Worm (Caenorhabditis elegans) whole organism, young adult: ENCODE data around the gene olrn-1.

Experiments used
- F39B2.1 ChIP-seq: fragments of 200-800 bp; sonication (Bioruptor generic); IDR thresholded peaks from 2 replicates; pipeline ENCODE4 v1.3.6; 2022; ENCODE audit warnings: missing genetic modification reagents, missing genetic modification characterization, missing compliant biosample characterization
- K11D2.4 ChIP-seq: fragments of 200-800 bp; sonication (Bioruptor generic); IDR thresholded peaks from 2 replicates; pipeline ENCODE4 v1.3.6; 2022; ENCODE audit warnings: missing genetic modification reagents, missing genetic modification characterization, missing compliant biosample characterization
- K12H6.12 ChIP-seq: fragments of 200-800 bp; sonication (Bioruptor generic); optimal IDR thresholded peaks from 2 replicates; lab custom pipeline; 2018; ENCODE audit warnings: mild to moderate bottlenecking, missing genetic modification characterization, missing compliant biosample characterization
- Y56A3A.18 ChIP-seq: fragments of 200-800 bp; sonication (Bioruptor generic); IDR thresholded peaks from 2 replicates; pipeline ENCODE4 v1.3.6; 2022; ENCODE audit warnings: missing genetic modification reagents, missing genetic modification characterization, missing compliant biosample characterization
- athp-1 ChIP-seq: sonication (generic microtip); optimal IDR thresholded peaks from 2 replicates; lab custom pipeline; 2017; ENCODE audit warnings: mild to moderate bottlenecking, missing genetic modification characterization, missing compliant biosample characterization
- attf-5 ChIP-seq: fragments of 200-800 bp; sonication (Bioruptor generic); optimal IDR thresholded peaks from 2 replicates; lab custom pipeline; 2018; ENCODE audit warnings: mild to moderate bottlenecking, missing genetic modification characterization, missing compliant biosample characterization
- bed-1 ChIP-seq: fragments of 200-800 bp; sonication (Bioruptor generic); IDR thresholded peaks from 2 replicates; pipeline ENCODE4 v1.3.6; 2022; ENCODE audit warnings: missing genetic modification reagents, missing genetic modification characterization, missing compliant biosample characterization
- cebp-2 ChIP-seq: fragments of 200-800 bp; sonication (Bioruptor generic); IDR thresholded peaks from 2 replicates; pipeline ENCODE4 v1.3.6; 2022; ENCODE audit warnings: missing genetic modification characterization, missing compliant biosample characterization
- dpff-1 ChIP-seq: sonication (generic microtip); optimal IDR thresholded peaks from 2 replicates; lab custom pipeline; 2017; ENCODE audit warnings: mild to moderate bottlenecking, missing genetic modification characterization, missing compliant biosample characterization
- ekl-4 ChIP-seq: fragments of 200-800 bp; sonication (Bioruptor generic); IDR thresholded peaks from 2 replicates; pipeline ENCODE4 v1.3.6; 2022; ENCODE audit warnings: missing genetic modification reagents, missing genetic modification characterization, missing compliant biosample characterization
- let-607 ChIP-seq, 2 experiments: fragments of 200-800 bp in 1 of 2; sonication (Bioruptor generic) in 1 of 2; sonication (generic microtip) in 1 of 2; optimal IDR thresholded peaks; 2 replicates each; lab custom pipeline; 2016 to 2018; ENCODE audit warnings: mild to moderate bottlenecking in 2 of 2, missing compliant biosample characterization in 2 of 2, missing genetic modification characterization in 2 of 2, moderate library complexity in 2 of 2, missing genotype in 1 of 2
- lin-26 ChIP-seq: fragments of 200-800 bp; sonication (Bioruptor generic); IDR thresholded peaks from 2 replicates; pipeline ENCODE4 v1.3.6; 2022; ENCODE audit warnings: missing genetic modification reagents, missing genetic modification characterization, missing compliant biosample characterization
- lin-35 ChIP-seq, 3 experiments: fragments of 150-350 bp in 2 of 3; sonication (generic microtip) in 1 of 3; optimal IDR thresholded peaks; 2 replicates each; lab custom pipeline; 2014 to 2018; ENCODE audit warnings: missing biosample characterization in 3 of 3, missing genetic modification characterization in 3 of 3, missing genetic modification reagents in 3 of 3
- lin-40 ChIP-seq: sonication (generic microtip); optimal IDR thresholded peaks from 2 replicates; lab custom pipeline; 2016; ENCODE audit warnings: missing genetic modification characterization, mild to moderate bottlenecking, missing compliant biosample characterization, missing genotype, missing genetic modification reagents
- lin-54 ChIP-seq: fragments of 200-800 bp; sonication (Bioruptor generic); optimal IDR thresholded peaks from 2 replicates; lab custom pipeline; 2018; ENCODE audit warnings: mild to moderate bottlenecking, missing genetic modification characterization, missing compliant biosample characterization
- madf-3 ChIP-seq: fragments of 200-800 bp; sonication (Bioruptor generic); IDR thresholded peaks from 2 replicates; pipeline ENCODE4 v1.3.6; 2022; ENCODE audit warnings: missing genetic modification reagents, missing genetic modification characterization, missing compliant biosample characterization
- madf-8 ChIP-seq: fragments of 200-800 bp; sonication (Bioruptor generic); conservative IDR thresholded peaks from 2 replicates; pipeline ENCODE4 v1.3.6; 2022; ENCODE audit warnings: missing genetic modification reagents, missing genetic modification characterization, missing compliant biosample characterization
- mes-4 ChIP-seq: sonication (generic microtip); optimal IDR thresholded peaks from 2 replicates; lab custom pipeline; 2016; ENCODE audit warnings: missing genotype, missing genetic modification characterization, missing compliant biosample characterization
- pha-4 ChIP-seq: fragments of 150-350 bp; sonication (generic microtip); optimal IDR thresholded peaks from 2 replicates; lab custom pipeline; 2014; ENCODE audit warnings: missing biosample characterization, missing genetic modification reagents, missing genetic modification characterization
- rpc-1 ChIP-seq, 2 experiments: fragments of 150-350 bp in 1 of 2; sonication (generic microtip) in 1 of 2; optimal IDR thresholded peaks; 2 replicates each; lab custom pipeline; 2014 to 2018; ENCODE audit warnings: missing biosample characterization in 1 of 2, missing genetic modification characterization in 1 of 2, missing genetic modification reagents in 1 of 2, missing genotype in 1 of 2
- sdz-38 ChIP-seq: sonication (generic microtip); optimal IDR thresholded peaks from 2 replicates; lab custom pipeline; 2016; ENCODE audit warnings: missing genotype, missing genetic modification characterization, missing compliant biosample characterization
- snpc-3.4 ChIP-seq: sonication (generic microtip); optimal IDR thresholded peaks from 2 replicates; lab custom pipeline; 2017; ENCODE audit warnings: missing genetic modification characterization, mild to moderate bottlenecking, missing compliant biosample characterization, antibody characterized with exemption, moderate library complexity, missing genotype, missing genetic modification reagents
- snpc-4 ChIP-seq, 5 experiments: fragments of 150-350 bp in 1 of 5; sonication (generic microtip) in 4 of 5; optimal IDR thresholded peaks; 2 replicates each; lab custom pipeline; 2014 to 2018; ENCODE audit warnings: missing genetic modification characterization in 5 of 5, missing biosample characterization in 3 of 5, antibody characterized with exemption in 2 of 5, mild to moderate bottlenecking in 2 of 5, missing compliant biosample characterization in 2 of 5, missing genotype in 2 of 5, moderate library complexity in 2 of 5, missing genetic modification reagents in 1 of 5
- somi-1 ChIP-seq: fragments of 200-800 bp; sonication (Bioruptor generic); optimal IDR thresholded peaks from 2 replicates; lab custom pipeline; 2018; ENCODE audit warnings: mild to moderate bottlenecking, missing genetic modification characterization, missing compliant biosample characterization
- tbx-9 ChIP-seq: sonication (generic microtip); optimal IDR thresholded peaks from 2 replicates; lab custom pipeline; 2016; ENCODE audit warnings: borderline replicate concordance, missing genetic modification characterization, inconsistent platforms, missing compliant biosample characterization
- zfh-2 ChIP-seq: fragments of 200-800 bp; sonication (Bioruptor generic); conservative IDR thresholded peaks from 2 replicates; pipeline ENCODE4 v1.3.6; 2022; ENCODE audit warnings: missing genetic modification reagents, missing genetic modification characterization, missing compliant biosample characterization
- ztf-18 ChIP-seq: sonication (generic microtip); optimal IDR thresholded peaks from 2 replicates; lab custom pipeline; 2016; ENCODE audit warnings: missing genotype, mild to moderate bottlenecking, missing genetic modification characterization, missing compliant biosample characterization
- ztf-25 ChIP-seq: fragments of 200-800 bp; sonication (Bioruptor generic); IDR thresholded peaks from 2 replicates; pipeline ENCODE4 v1.3.6; 2022; ENCODE audit warnings: missing genetic modification reagents, missing genetic modification characterization, missing compliant biosample characterization

The olrn-1 gene

ce11 chrX:15555529-15555928 lies 18.1 kb downstream of the olrn-1 start:
- no peak for TF ChIP-seq let-607 (tag; optimal IDR thresholded peaks at IDR 0.05; lab: Kevin White, UChicago)

ce11 chrX:15557849-15558248 lies 20.4 kb downstream of the olrn-1 start, which contains the start of gene lron-3:
TSS of gene lron-3 (minus strand) at chrX:15557949.
- TF ChIP-seq F39B2.1 (GFP tag; lab: Robert Waterston, UW) (no peak), lin-54 (no peak), pha-4 (tag; lab: Kevin White, UChicago) (no peak), cebp-2 (no peak), snpc-4 (GFP tag; optimal IDR thresholded peaks at IDR 0.05; lab: Kevin White, UChicago) (no peak), snpc-4 (tag; optimal IDR thresholded peaks at IDR 0.05; lab: Kevin White, UChicago) (no peak), ztf-25 (no peak), sdz-38 (tag; lab: Kevin White, UChicago) (no peak), ekl-4 (no peak), somi-1 (no peak)

- TF ChIP-seq dpff-1 (tag; lab: Kevin White, UChicago) (no peak), rpc-1 (optimal IDR thresholded peaks at IDR 0.05; lab: Kevin White, UChicago) (no peak), rpc-1 (tag; optimal IDR thresholded peaks at IDR 0.05; lab: Kevin White, UChicago) (no peak), snpc-4 (GFP tag; optimal IDR thresholded peaks at IDR 0.05; lab: Kevin White, UChicago) (no peak), snpc-4 (tag; optimal IDR thresholded peaks at IDR 0.05; lab: Kevin White, UChicago) (peak in 2 of 4 experiments; percentile 70 to 79), Y56A3A.18 (GFP tag; lab: Robert Waterston, UW) (no peak), tbx-9 (tag; lab: Kevin White, UChicago) (no peak)
These were observed 22.0 kb downstream of the olrn-1 start for ce11 chrX:15559473-15559872.

ce11 chrX:15564338-15564737 lies 26.9 kb downstream of the olrn-1 start:
- TF ChIP-seq K11D2.4 (GFP tag; lab: Robert Waterston, UW): 0 out of 2 replicates have a peak, but pooled peaks have one; percentile 28
- no peak for TF ChIP-seq athp-1 (tag; lab: Kevin White, UChicago)
- no peak for TF ChIP-seq snpc-3.4 (tag; lab: Kevin White, UChicago)
- TF ChIP-seq lin-35 (GFP tag; optimal IDR thresholded peaks at IDR 0.05; lab: Kevin White, UChicago): peak in 1 of 3 experiments; percentile 4
- TF ChIP-seq madf-3 (GFP tag; lab: Robert Waterston, UW): no peak
- TF ChIP-seq lin-26 (GFP tag; lab: Robert Waterston, UW): no peak
- no peak for TF ChIP-seq madf-8 (GFP tag; lab: Robert Waterston, UW)
- no peak for TF ChIP-seq ztf-18 (tag; lab: Kevin White, UChicago)

- TF ChIP-seq K12H6.12 (peak; percentile 34), mes-4 (tag; lab: Kevin White, UChicago) (no peak), lin-40 (tag; lab: Kevin White, UChicago) (peak; percentile 8), attf-5 (GFP tag; lab: Kevin White, UChicago) (peak; percentile 12), bed-1 (GFP tag; lab: Robert Waterston, UW) (no peak), zfh-2 (peak; percentile 92), K11D2.4 (GFP tag; lab: Robert Waterston, UW) (0 out of 2 replicates have a peak, but pooled peaks have one; percentile 18)
These were observed 29.2 kb downstream of the olrn-1 start for ce11 chrX:15566640-15567039.
